Worm (Caenorhabditis elegans) whole organism, L4/young adult: ENCODE data around the gene C25H3.16.

Experiments
- W03F9.2 ChIP-seq: fragments of 150-350 bp; optimal IDR thresholded peaks from 2 replicates; lab custom pipeline; 2014; ENCODE audit warnings: missing biosample characterization, missing genetic modification characterization
- dao-5 ChIP-seq: sonication (generic microtip); optimal IDR thresholded peaks from 2 replicates; lab custom pipeline; 2016; ENCODE audit warnings: missing genotype, missing genetic modification characterization, moderate library complexity, missing compliant biosample characterization
- him-1 ChIP-seq: sonication (generic microtip); optimal IDR thresholded peaks from 2 replicates; lab custom pipeline; 2016; ENCODE audit warnings: missing genotype, missing genetic modification reagents, missing genetic modification characterization, missing compliant biosample characterization

DNA sequence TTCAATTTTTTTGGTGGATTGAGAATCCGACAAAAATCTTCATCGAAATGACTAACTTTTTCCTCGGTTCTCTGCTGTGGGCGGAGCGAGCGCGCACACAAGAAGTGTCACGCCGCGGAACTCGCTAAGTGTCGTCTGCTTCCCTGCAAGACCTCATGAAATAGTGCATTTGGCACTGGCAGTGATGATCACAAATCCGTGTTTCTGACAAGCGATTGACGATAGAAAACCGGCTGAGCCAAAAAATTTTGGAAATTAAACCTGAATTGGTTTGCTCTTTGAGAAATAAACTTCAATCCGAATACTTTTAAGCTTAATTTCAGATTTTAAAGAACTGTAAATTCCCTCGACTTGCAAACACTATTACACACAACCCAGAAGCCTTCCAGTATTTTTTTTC lies 35.4 kb downstream of the C25H3.16 start:
- peak; percentile 40 for TF ChIP-seq him-1
- peak; percentile 52 for TF ChIP-seq W03F9.2 (tag; lab: Kevin White, UChicago)
- TF ChIP-seq dao-5 = no peak
